ENCODE assay signal across 1 worm cellular context in genomic region chrII:4959719-4960118, ce11.
TF ChIP-seq lines count a peak whose summit lies in the region.

Gene ulp-2, minus strand, starts transcription at chrII:4959876.

TF ChIP-seq in whole organism, L1 larva, 84 proteins besides CTCF, POLR2A, EP300 and RAD21 (continued from another document):
- TF ChIP-seq zag-1 (tag; optimal IDR thresholded peaks at IDR 0.05; lab: Kevin White, UChicago) (no peak), nhr-84 (tag; optimal IDR thresholded peaks at IDR 0.05; lab: Kevin White, UChicago) (no peak), vab-15 (tag; optimal IDR thresholded peaks at IDR 0.05; lab: Kevin White, UChicago) (no peak), tlp-1 (tag; optimal IDR thresholded peaks at IDR 0.05; lab: Kevin White, UChicago) (no peak), ces-1 (GFP tag; optimal IDR thresholded peaks at IDR 0.05; lab: Kevin White, UChicago) (no peak), hlh-17 (GFP tag; optimal IDR thresholded peaks at IDR 0.05; lab: Kevin White, UChicago; ENCODE audit: borderline replicate concordance) (no peak), fkh-8 (tag; optimal IDR thresholded peaks at IDR 0.05; lab: Kevin White, UChicago) (no peak)
